Fruit fly (Drosophila melanogaster) whole organism, wandering third instar larva: ENCODE measurements around the gene CG9444.

Experiments used
- CG32264 ChIP-seq: fragments of 200-800 bp; sonication (Bioruptor generic); optimal IDR thresholded peaks from 2 replicates; lab custom pipeline; 2016; ENCODE audit warnings: missing biosample characterization, missing genetic modification characterization
- N ChIP-seq: fragments of >200 bp; optimal IDR thresholded peaks from 2 replicates; lab custom pipeline; 2018; ENCODE audit warnings: missing biosample characterization, missing external identifiers, missing genetic modification characterization
- brk ChIP-seq: fragments of 200-800 bp; sonication (Bioruptor generic); optimal IDR thresholded peaks from 2 replicates; lab custom pipeline; 2016; ENCODE audit warnings: missing biosample characterization, mild to moderate bottlenecking, missing genetic modification characterization
- sv ChIP-seq: fragments of 200-800 bp; sonication (Bioruptor generic); optimal IDR thresholded peaks from 3 replicates; lab custom pipeline; 2016; ENCODE audit warnings: missing biosample characterization, missing genetic modification characterization
- tai ChIP-seq: sonication (Bioruptor generic); optimal IDR thresholded peaks from 2 replicates; lab custom pipeline; 2016; ENCODE audit warnings: missing biosample characterization, missing genetic modification characterization

DNA sequence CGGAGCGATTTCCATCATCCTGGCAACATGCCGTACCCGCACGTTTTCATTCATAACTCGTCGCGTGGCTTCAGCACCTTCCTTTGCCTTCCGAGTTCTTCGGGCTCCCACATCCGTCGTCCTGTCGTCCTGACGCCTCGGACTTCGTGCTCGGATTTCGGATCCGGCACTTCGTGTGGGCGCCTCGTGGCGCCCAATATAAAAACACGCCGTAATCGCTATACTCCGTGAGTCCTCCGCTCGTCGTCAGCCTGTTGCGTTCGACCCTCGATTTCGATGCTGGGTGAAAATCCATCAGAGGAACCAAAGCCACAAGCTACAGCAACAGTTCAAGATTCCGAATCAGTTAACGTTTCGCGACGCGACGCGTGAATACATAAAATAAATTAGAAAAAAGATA, 43.8 kb downstream of the CG9444 start:
- TF ChIP-seq brk (GFP tag; lab: Kevin White, UChicago) (no peak), sv (GFP tag; lab: Kevin White, UChicago) (no peak), CG32264 (GFP tag; lab: Kevin White, UChicago) (no peak), tai (GFP tag; lab: Kevin White, UChicago) (no peak), N (GFP tag; lab: Kevin White, UChicago) (no peak)
